Worm (Caenorhabditis elegans): ENCODE results near the gene svh-1.

ce11 chrIV:8159995-8160394 lies 46.4 kb upstream of the svh-1 start:
- TF ChIP-seq zim-3 (tag; optimal IDR thresholded peaks at IDR 0.05) (no peak), K11D2.4 (GFP tag; IDR thresholded peaks at IDR 0.05) (no peak), sdz-38 (tag; optimal IDR thresholded peaks at IDR 0.05) (no peak), dpff-1 (tag; optimal IDR thresholded peaks at IDR 0.05) (no peak), let-607 (tag; optimal IDR thresholded peaks at IDR 0.05) (no peak), bed-1 (GFP tag; IDR thresholded peaks at IDR 0.05) (no peak), ama-1 (optimal IDR thresholded peaks at IDR 0.05) (no peak), ama-1 (GFP tag; optimal IDR thresholded peaks at IDR 0.05) (no peak), ceh-91 (GFP tag; IDR thresholded peaks at IDR 0.05) (no peak), him-1 (tag; optimal IDR thresholded peaks at IDR 0.05) (no peak)
